Fruit fly (Drosophila melanogaster): ENCODE measurements around the gene out.
A peak's percentile ranks its signal among the peaks of the same experiment; 100 is the strongest.

The out gene

dm6 chrX:19298785-19299114 is 23.2 kb downstream of the out start (continued):
- TF ChIP-seq CG17802 (tag; optimal IDR thresholded peaks at IDR 0.05) (no peak), repo (GFP tag; optimal IDR thresholded peaks at IDR 0.05) (no peak), Blimp-1 (GFP tag; optimal IDR thresholded peaks at IDR 0.05) (peak; percentile 48), sim (GFP tag; IDR thresholded peaks at IDR 0.05) (no peak; the same call in 1 of the 2 replicates), CG14710 (tag; optimal IDR thresholded peaks at IDR 0.05) (peak; percentile 33), CG9215 (GFP tag; IDR thresholded peaks at IDR 0.05) (no peak), dan (GFP tag; IDR thresholded peaks at IDR 0.05) (no peak), CG2875 (GFP tag; optimal IDR thresholded peaks at IDR 0.05) (peak; percentile 23), bowl (GFP tag; IDR thresholded peaks at IDR 0.05) (no peak), shn (GFP tag; optimal IDR thresholded peaks at IDR 0.05) (peak; percentile 18), CG3847 (GFP tag; IDR thresholded peaks at IDR 0.05) (no peak), zfh2 (GFP tag; optimal IDR thresholded peaks at IDR 0.05) (peak; percentile 22), CG2199 (GFP tag; IDR thresholded peaks at IDR 0.05) (no peak), Spps (tag; optimal IDR thresholded peaks at IDR 0.05) (peak; percentile 22), CTCF (GFP tag; optimal IDR thresholded peaks at IDR 0.05) (no peak), CG3407 (GFP tag; optimal IDR thresholded peaks at IDR 0.05) (no peak), CG12942 (GFP tag; optimal IDR thresholded peaks at IDR 0.05) (peak; percentile 20), slou (GFP tag; optimal IDR thresholded peaks at IDR 0.05) (no peak), CG18262 (tag; optimal IDR thresholded peaks at IDR 0.05) (peak; percentile 29), CG10147 (GFP tag; optimal IDR thresholded peaks at IDR 0.05) (no peak), B-H1 (GFP tag; IDR thresholded peaks at IDR 0.05) (peak; percentile 28; the same call in 1 of the 3 replicates), zfh1 (GFP tag; IDR thresholded peaks at IDR 0.05) (peak; percentile 82), CG5953 (GFP tag; IDR thresholded peaks at IDR 0.05) (no peak), Bteb2 (GFP tag; optimal IDR thresholded peaks at IDR 0.05) (no peak), Aef1 (GFP tag; IDR thresholded peaks at IDR 0.05) (peak; percentile 37; the same call in 2 of the 3 replicates), dysf (GFP tag; IDR thresholded peaks at IDR 0.05) (peak; percentile 63; the same call in 2 of the 3 replicates), ab (GFP tag; optimal IDR thresholded peaks at IDR 0.05) (no peak), gcm2 (GFP tag; optimal IDR thresholded peaks at IDR 0.05) (no peak), chm (GFP tag; IDR thresholded peaks at IDR 0.05) (peak; percentile 84), fd102C (GFP tag; optimal IDR thresholded peaks at IDR 0.05) (peak; percentile 59), CG2129 (GFP tag; IDR thresholded peaks at IDR 0.05; ENCODE audit: partially characterized antibody) (no peak), CG7987 (GFP tag; optimal IDR thresholded peaks at IDR 0.05) (peak; percentile 15), Dbx (GFP tag; IDR thresholded peaks at IDR 0.05) (peak; percentile 55; the same call in 2 of the 3 replicates), Ptx1 (GFP tag; IDR thresholded peaks at IDR 0.05) (peak; percentile 58), tgo (GFP tag; IDR thresholded peaks at IDR 0.05) (peak; percentile 30; the same call in 1 of the 3 replicates), wdn (GFP tag; IDR thresholded peaks at IDR 0.05) (no peak), Scr (GFP tag; IDR thresholded peaks at IDR 0.05; ENCODE audit: partially characterized antibody) (no peak), CG3726 (GFP tag; IDR thresholded peaks at IDR 0.05) (0 out of 3 replicates have a peak, but pooled peaks have one; percentile 30), CG18619 (GFP tag; optimal IDR thresholded peaks at IDR 0.05) (no peak), kah (GFP tag; optimal IDR thresholded peaks at IDR 0.05) (peak; percentile 24), Antp (GFP tag; optimal IDR thresholded peaks at IDR 0.05) (no peak), BtbVII (GFP tag; optimal IDR thresholded peaks at IDR 0.05) (no peak), CG16863 (GFP tag; optimal IDR thresholded peaks at IDR 0.05) (peak; percentile 20), Mrtf (GFP tag; IDR thresholded peaks at IDR 0.05) (0 out of 3 replicates have a peak, but pooled peaks have one; percentile 50), Dip3 (GFP tag; optimal IDR thresholded peaks at IDR 0.05) (peak; percentile 37), unc-4 (GFP tag; IDR thresholded peaks at IDR 0.05; ENCODE audit: partially characterized antibody) (no peak), CG11093 (GFP tag; IDR thresholded peaks at IDR 0.05) (peak; percentile 46; the same call in 1 of the 3 replicates), gfzf (GFP tag; optimal IDR thresholded peaks at IDR 0.05) (no peak), CG9609 (GFP tag; optimal IDR thresholded peaks at IDR 0.05) (no peak), abd-A (tag; optimal IDR thresholded peaks at IDR 0.05) (no peak), zf30C (GFP tag; optimal IDR thresholded peaks at IDR 0.05) (no peak), CG16815 (GFP tag; optimal IDR thresholded peaks at IDR 0.05) (peak; percentile 17), C15 (GFP tag; IDR thresholded peaks at IDR 0.05) (no peak)

Measured in whole organism, embryonic.